Fruit fly (Drosophila melanogaster) whole organism, embryonic: ENCODE results near the gene Pi3K21B.

Experiments
- Aef1 ChIP-seq: fragments of 200-800 bp; sonication (Bioruptor generic); IDR thresholded peaks from 3 replicates; pipeline ENCODE4 v1.3.6; 2022; ENCODE audit warnings: missing biosample characterization, missing genetic modification characterization
- CG10565 ChIP-seq: fragments of 200-800 bp; sonication (Bioruptor generic); optimal IDR thresholded peaks from 3 replicates; lab custom pipeline; 2016; ENCODE audit warnings: missing biosample characterization, mild to moderate bottlenecking, missing genetic modification characterization
- CrebB ChIP-seq: fragments of 200-800 bp; sonication (Bioruptor generic); optimal IDR thresholded peaks from 3 replicates; lab custom pipeline; 2018; ENCODE audit warnings: missing biosample characterization, mild to moderate bottlenecking, missing genetic modification characterization
- Doc3 ChIP-seq: fragments of 200-800 bp; sonication (Bioruptor generic); IDR thresholded peaks from 3 replicates; pipeline ENCODE4 v1.3.6; 2022; ENCODE audit warnings: missing biosample characterization, missing genetic modification characterization; ENCODE audit not compliant: partially characterized antibody
- HLHmδ ChIP-seq: fragments of 200-800 bp; sonication (Bioruptor generic); optimal IDR thresholded peaks from 2 replicates; lab custom pipeline; 2018; ENCODE audit warnings: missing biosample characterization, mild to moderate bottlenecking, missing genetic modification characterization, moderate library complexity
- Optix ChIP-seq: fragments of 200-800 bp; sonication (Bioruptor generic); IDR thresholded peaks from 3 replicates; pipeline ENCODE4 v1.3.6; 2022; ENCODE audit warnings: missing biosample characterization, missing genetic modification characterization
- Spps ChIP-seq: fragments of 200-800 bp; sonication (Bioruptor generic); optimal IDR thresholded peaks from 2 replicates; lab custom pipeline; 2018; ENCODE audit warnings: missing biosample characterization, mild to moderate bottlenecking, missing genetic modification characterization
- dimm ChIP-seq: fragments of 200-800 bp; sonication (Bioruptor generic); IDR thresholded peaks from 2 replicates; pipeline ENCODE4 v1.3.6; 2022; ENCODE audit warnings: missing biosample characterization, missing genetic modification characterization
- fd96Cb ChIP-seq: fragments of 200-800 bp; sonication (Bioruptor generic); optimal IDR thresholded peaks from 2 replicates; lab custom pipeline; 2018; ENCODE audit warnings: missing biosample characterization, mild to moderate bottlenecking, missing genetic modification characterization, moderate library complexity
- psq ChIP-seq: fragments of 200-800 bp; sonication (Bioruptor generic); optimal IDR thresholded peaks from 2 replicates; lab custom pipeline; 2017; ENCODE audit warnings: missing biosample characterization, missing genetic modification characterization
- seq ChIP-seq: fragments of 200-800 bp; sonication (Bioruptor generic); IDR thresholded peaks from 2 replicates; pipeline ENCODE4 v1.3.6; 2022; ENCODE audit warnings: missing biosample characterization, missing genetic modification characterization
- tx ChIP-seq: fragments of 200-800 bp; sonication (Bioruptor generic); optimal IDR thresholded peaks from 2 replicates; lab custom pipeline; 2016; ENCODE audit warnings: missing biosample characterization, missing genetic modification characterization
- yki ChIP-seq: fragments of >200 bp; optimal IDR thresholded peaks from 3 replicates; lab custom pipeline; 2018

dm6 chr2L:300877-301706 is 3.4 kb downstream of the Pi3K21B start:
- TF ChIP-seq HLHmδ (GFP tag; lab: Kevin White, UChicago) (no peak), Aef1 (no peak), Spps (tag; lab: Kevin White, UChicago) (no peak), CG10565 (GFP tag; lab: Kevin White, UChicago) (no peak), CrebB (no peak), Optix (GFP tag; lab: Robert Waterston, UW) (no peak), psq (no peak), yki (no peak), Doc3 (no peak), seq (no peak), dimm (GFP tag; lab: Robert Waterston, UW) (no peak), fd96Cb (tag; lab: Kevin White, UChicago) (no peak), tx (GFP tag; lab: Kevin White, UChicago) (no peak)
